Fruit fly (Drosophila melanogaster) whole organism: ENCODE results near the gene CG33339.

Source experiments
- CG8478 ChIP-seq: fragments of >200 bp; optimal IDR thresholded peaks from 2 replicates; lab custom pipeline; 2018; ENCODE audit warnings: inconsistent platforms
- Dll ChIP-seq: fragments of >200 bp; optimal IDR thresholded peaks from 2 replicates; lab custom pipeline; 2017
- EcR ChIP-seq, 2 experiments: fragments of >200 bp; optimal IDR thresholded peaks; 2 replicates each; lab custom pipeline; 2017; ENCODE audit warnings: missing biosample characterization in 2 of 2, missing genetic modification characterization in 2 of 2, missing genetic modification reagents in 2 of 2
- pan ChIP-seq: fragments of >200 bp; optimal IDR thresholded peaks from 2 replicates; lab custom pipeline; 2017
- psq ChIP-seq: fragments of >200 bp; optimal IDR thresholded peaks from 2 replicates; lab custom pipeline; 2017
- usp ChIP-seq: fragments of >200 bp; optimal IDR thresholded peaks from 2 replicates; lab custom pipeline; 2017; ENCODE audit warnings: missing biosample characterization, missing genetic modification characterization, mixed read lengths

CG33339 gene

DNA sequence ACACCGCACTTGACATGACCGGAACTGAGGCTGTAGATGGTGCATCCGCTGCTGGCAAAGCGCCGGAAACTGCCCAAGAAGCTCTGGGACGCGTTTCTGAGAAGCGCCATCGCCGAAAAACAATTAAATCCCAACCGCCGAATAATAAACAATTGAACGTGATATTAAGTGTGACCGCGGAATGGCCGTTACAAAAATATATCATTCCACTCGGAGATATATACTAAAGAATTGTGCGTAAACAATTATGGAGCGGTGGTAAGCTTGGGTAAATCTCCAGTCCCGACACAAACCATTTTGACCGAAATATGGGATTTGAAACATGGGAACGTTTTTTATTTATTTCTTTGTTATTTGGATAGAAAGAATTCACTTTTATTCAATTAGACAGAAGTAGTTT lies 1.7 kb upstream of the CG33339 start, which contains the start of gene CG18528:
Gene CG18528, minus strand, starts transcription at position 188 of the 400 bp plus-strand sequence.
- TF ChIP-seq EcR (GFP tag; optimal IDR thresholded peaks at IDR 0.05; lab: Kevin White, UChicago) (no peak), psq (lab: Kevin White, UChicago) (no peak), CG8478 (lab: Kevin White, UChicago) (no peak), pan (lab: Kevin White, UChicago) (no peak), Dll (lab: Kevin White, UChicago) (no peak)

DNA sequence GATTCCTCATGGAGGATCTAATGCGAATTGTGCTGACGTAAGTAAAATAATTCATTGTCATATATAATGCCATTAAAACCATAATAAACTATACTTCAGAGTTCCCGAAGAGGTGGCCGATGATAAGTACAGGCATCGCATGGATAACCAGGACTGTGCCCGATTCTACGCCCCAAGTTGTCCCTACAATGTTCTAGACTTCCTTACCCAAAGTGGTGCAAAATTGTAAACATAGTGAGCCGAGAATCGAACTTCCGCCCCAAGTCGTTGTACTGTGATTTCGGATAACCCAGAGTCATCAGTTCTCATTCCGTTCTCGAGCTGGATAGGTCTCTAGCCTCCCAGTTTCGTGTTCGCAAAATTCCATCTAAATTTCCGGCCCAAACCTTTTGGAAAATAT lies 1.2 kb downstream of the CG33339 start, which contains the start of gene CG33340:
Gene CG33340, plus strand, starts transcription at position 301 of the 400 bp plus-strand sequence.
- TF ChIP-seq CG8478 (lab: Kevin White, UChicago), result no peak

DNA sequence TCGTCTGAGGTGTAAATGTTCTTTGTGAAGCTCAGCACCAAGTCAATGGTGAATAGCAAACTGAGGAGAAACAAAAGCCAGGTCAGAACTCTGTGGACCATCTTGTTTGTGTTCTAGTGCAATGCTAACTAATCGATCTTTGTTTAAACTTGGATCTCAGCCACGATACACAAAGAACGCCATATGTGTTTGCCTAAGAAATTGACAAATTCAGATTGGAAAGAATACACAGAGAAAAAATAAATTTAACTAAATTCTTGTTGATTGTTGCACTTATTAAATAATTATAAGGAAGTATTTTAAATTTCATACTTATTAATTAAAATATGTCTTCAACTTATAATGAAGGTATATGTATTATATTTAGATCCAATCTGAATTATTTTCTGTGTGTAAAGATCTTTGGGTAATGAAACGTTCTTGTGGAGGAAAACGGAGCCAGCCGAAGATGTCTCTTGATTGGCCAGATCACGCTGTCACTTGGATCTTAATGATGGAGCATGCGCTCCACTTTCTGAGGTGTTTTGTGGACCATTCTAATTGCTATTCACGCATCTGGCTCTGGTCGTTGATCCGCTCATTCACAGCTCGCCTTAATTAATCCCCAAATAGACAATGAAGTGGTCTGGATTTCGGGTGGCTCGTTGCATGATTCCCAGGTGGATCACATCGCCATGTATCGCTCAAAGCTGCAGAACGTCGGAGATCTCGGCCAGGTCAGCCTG lies 3.4 kb downstream of the CG33339 start, which contains the start of the genes CG17784 and CG13613:
Gene CG17784, minus strand, starts transcription at position 101 of the 725 bp plus-strand sequence.
Gene CG13613, plus strand, starts transcription at position 675 of the 725 bp plus-strand sequence.
- no peak for TF ChIP-seq pan (lab: Kevin White, UChicago)
- TF ChIP-seq usp (GFP tag; lab: Kevin White, UChicago), result no peak
- TF ChIP-seq psq (lab: Kevin White, UChicago), result no peak
- no peak for TF ChIP-seq Dll (lab: Kevin White, UChicago)
- TF ChIP-seq EcR (GFP tag; optimal IDR thresholded peaks at IDR 0.05; lab: Kevin White, UChicago), result no peak
- TF ChIP-seq CG8478 (lab: Kevin White, UChicago), result no peak

DNA sequence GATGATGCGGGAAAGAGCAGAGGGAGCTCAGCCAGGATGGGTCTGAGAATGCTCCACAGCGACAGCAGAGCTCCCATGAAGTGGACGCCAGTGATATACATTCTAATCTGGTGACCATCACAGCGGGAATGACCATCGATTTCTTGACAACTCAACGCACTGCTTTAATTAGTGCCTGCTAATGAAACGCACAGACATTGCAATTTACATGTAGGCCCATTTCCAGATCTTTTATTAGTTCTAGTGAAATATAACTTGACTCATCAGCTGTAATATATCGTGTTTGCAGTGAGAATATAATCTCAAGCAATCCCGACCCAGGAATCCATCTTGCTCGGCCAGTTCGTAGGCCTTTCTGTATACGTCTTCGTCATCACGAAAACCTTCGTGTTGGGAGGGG lies 5.5 kb downstream of the CG33339 start, which contains the start of gene CG42811:
Gene CG42811, minus strand, starts transcription at position 101 of the 400 bp plus-strand sequence.
- no peak for TF ChIP-seq CG8478 (lab: Kevin White, UChicago)
- no peak for TF ChIP-seq EcR (GFP tag; optimal IDR thresholded peaks at IDR 0.05; lab: Kevin White, UChicago)
- no peak for TF ChIP-seq pan (lab: Kevin White, UChicago)
- TF ChIP-seq Dll (lab: Kevin White, UChicago), result no peak
- TF ChIP-seq psq (lab: Kevin White, UChicago), result no peak
- no peak for TF ChIP-seq usp (GFP tag; lab: Kevin White, UChicago)

DNA sequence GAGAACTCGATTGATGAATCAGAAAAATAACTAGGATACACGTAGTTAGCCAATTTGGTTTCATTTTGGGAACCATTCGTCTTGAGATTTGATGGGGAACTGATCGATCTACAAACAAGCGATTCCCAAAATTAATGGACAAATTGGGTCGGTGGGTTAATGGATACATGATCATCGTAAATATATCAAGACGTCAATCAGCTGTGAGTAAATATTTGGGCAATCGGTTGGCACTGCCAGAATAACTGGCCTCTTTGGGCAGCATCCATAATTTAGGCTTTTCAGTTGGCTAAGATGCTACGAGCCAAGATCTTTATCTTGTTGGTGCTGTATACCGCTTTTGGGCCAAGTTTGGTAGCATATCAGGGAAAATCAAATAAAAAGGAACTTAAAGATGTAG lies 6.4 kb downstream of the CG33339 start, which contains the start of the genes CG42812 and CG33341:
Gene CG42812, minus strand, starts transcription at position 101 of the 400 bp plus-strand sequence.
Gene CG33341, plus strand, starts transcription at position 295 of the 400 bp plus-strand sequence.
- TF ChIP-seq CG8478 (lab: Kevin White, UChicago) (no peak), usp (GFP tag; lab: Kevin White, UChicago) (no peak), psq (lab: Kevin White, UChicago) (no peak), Dll (lab: Kevin White, UChicago) (no peak), pan (lab: Kevin White, UChicago) (no peak), EcR (GFP tag; optimal IDR thresholded peaks at IDR 0.05; lab: Kevin White, UChicago) (no peak)

DNA sequence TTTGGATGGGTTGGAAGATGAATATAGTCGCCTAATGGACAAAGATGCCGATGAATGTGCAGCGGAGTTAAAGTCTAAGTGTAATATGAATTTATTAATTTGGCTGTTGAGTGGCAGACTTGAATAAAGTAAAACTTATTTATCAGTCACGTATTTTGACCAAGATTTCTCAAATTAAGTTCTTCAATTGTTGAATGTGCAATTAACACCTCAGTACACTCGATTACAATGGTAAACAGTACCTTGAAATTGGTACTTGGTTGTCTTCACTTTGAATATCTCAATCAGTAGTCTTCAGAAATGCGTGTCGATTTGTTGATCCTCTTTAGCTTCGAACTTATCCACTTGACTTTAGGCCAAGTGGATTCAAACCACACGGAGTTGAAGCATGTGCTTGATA lies 7.6 kb downstream of the CG33339 start, which contains the start of gene CG13614:
Gene CG13614, plus strand, starts transcription at position 301 of the 400 bp plus-strand sequence.
- TF ChIP-seq usp (GFP tag; lab: Kevin White, UChicago) (no peak), EcR (GFP tag; optimal IDR thresholded peaks at IDR 0.05; lab: Kevin White, UChicago) (no peak), pan (lab: Kevin White, UChicago) (no peak), Dll (lab: Kevin White, UChicago) (no peak), psq (lab: Kevin White, UChicago) (no peak)

DNA sequence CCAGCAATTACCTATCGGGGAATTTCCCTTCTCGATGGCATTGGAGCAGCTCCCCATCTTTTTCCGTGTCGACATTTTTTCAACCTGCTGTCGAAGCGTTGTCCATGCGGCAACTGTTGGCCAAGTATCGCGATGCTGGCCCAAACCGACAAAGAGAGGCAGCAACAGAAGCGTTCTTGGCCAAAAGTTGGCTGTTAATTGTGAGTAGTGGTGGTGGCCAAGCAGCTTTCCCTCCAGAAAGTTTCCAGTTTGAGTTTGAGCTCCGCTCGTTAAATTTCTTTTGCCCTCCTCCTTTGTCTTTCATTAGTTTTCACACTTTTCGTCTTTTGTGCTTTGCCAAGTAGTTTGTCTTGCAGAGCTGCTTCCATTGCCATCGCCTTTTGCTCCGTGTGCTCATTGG lies 11.0 kb downstream of the CG33339 start, which contains the start of gene CG17782:
Gene CG17782, minus strand, starts transcription at position 101 of the 400 bp plus-strand sequence.
- no peak for TF ChIP-seq EcR (GFP tag; optimal IDR thresholded peaks at IDR 0.05; lab: Kevin White, UChicago)
- TF ChIP-seq usp (GFP tag; lab: Kevin White, UChicago), result no peak
- no peak for TF ChIP-seq pan (lab: Kevin White, UChicago)
- no peak for TF ChIP-seq Dll (lab: Kevin White, UChicago)
- TF ChIP-seq psq (lab: Kevin White, UChicago), result no peak
- no peak for TF ChIP-seq CG8478 (lab: Kevin White, UChicago)

DNA sequence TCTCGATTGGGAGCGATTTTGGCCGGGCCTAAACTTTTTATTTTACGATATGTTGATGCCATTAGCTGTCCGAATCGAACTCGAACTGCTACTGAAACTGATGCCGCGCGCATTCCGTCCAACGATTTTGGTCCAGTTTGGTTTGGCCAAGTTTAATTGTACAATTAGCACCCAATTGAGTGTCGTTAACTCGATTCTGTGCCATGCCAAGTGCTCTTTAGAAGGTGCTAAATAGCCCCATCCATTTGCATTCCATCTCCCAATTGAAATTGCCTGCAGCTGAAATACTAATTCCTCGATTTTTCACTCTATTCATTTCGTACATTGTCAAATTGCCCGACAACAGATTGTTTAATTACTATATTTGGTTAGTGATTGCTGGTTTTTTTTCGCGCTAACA lies 13.9 kb downstream of the CG33339 start, which contains the start of gene CG17781:
Gene CG17781, minus strand, starts transcription at position 101 of the 400 bp plus-strand sequence.
- TF ChIP-seq CG8478 (lab: Kevin White, UChicago) (no peak), usp (GFP tag; lab: Kevin White, UChicago) (no peak), EcR (GFP tag; optimal IDR thresholded peaks at IDR 0.05; lab: Kevin White, UChicago) (no peak), pan (lab: Kevin White, UChicago) (no peak), Dll (lab: Kevin White, UChicago) (no peak), psq (lab: Kevin White, UChicago) (no peak)

DNA sequence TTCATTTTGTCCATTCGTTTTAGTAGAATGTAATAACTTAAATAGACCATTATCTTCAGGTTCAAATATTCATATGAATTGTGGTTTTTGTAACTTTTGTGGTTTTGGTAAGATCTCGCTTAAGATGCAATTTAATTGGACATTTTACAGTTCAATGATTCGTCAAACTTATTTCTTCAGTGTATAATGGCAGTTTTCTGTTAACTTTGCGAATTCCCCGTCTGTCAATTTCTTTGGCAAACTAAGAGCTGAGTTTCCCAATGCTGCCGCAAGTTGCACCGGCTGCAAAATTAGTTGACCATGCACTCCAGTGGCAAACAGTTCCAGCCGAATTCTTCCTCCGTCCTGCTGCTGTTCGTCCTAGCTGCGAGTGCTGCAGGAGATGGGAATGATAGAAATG lies 14.9 kb downstream of the CG33339 start, which contains the start of gene CG33342:
Gene CG33342, plus strand, starts transcription at position 301 of the 400 bp plus-strand sequence.
- TF ChIP-seq CG8478 (lab: Kevin White, UChicago), result no peak
- no peak for TF ChIP-seq psq (lab: Kevin White, UChicago)
- no peak for TF ChIP-seq EcR (GFP tag; optimal IDR thresholded peaks at IDR 0.05; lab: Kevin White, UChicago)
- TF ChIP-seq usp (GFP tag; lab: Kevin White, UChicago), result no peak
- no peak for TF ChIP-seq Dll (lab: Kevin White, UChicago)
- no peak for TF ChIP-seq pan (lab: Kevin White, UChicago)

DNA sequence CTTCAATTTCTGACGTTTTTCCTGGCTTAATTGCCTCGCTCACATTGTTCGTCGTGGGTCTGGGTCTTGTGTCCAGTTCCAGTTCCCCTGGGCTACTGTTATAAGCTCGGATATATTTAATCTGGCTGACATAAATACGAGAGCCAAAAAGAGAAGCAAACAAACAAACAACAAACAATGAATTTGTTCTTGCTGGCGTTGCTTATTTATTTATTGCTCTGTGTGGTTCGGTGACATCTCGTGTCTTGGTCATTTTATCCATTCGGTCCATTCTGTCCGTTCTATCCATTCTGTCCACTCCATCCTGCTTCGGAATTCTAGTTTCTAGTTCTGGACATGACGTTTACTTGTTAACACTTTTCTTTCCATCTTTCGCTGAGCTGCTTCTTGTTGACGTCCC lies 23.3 kb downstream of the CG33339 start, which contains the start of gene CG17780:
Gene CG17780, minus strand, starts transcription at position 101 of the 400 bp plus-strand sequence.
- TF ChIP-seq psq (lab: Kevin White, UChicago), result no peak
- no peak for TF ChIP-seq EcR (GFP tag; optimal IDR thresholded peaks at IDR 0.05; lab: Kevin White, UChicago)
- TF ChIP-seq Dll (lab: Kevin White, UChicago), result no peak
- TF ChIP-seq CG8478 (lab: Kevin White, UChicago), result no peak
- no peak for TF ChIP-seq usp (GFP tag; lab: Kevin White, UChicago)
- TF ChIP-seq pan (lab: Kevin White, UChicago), result no peak

DNA sequence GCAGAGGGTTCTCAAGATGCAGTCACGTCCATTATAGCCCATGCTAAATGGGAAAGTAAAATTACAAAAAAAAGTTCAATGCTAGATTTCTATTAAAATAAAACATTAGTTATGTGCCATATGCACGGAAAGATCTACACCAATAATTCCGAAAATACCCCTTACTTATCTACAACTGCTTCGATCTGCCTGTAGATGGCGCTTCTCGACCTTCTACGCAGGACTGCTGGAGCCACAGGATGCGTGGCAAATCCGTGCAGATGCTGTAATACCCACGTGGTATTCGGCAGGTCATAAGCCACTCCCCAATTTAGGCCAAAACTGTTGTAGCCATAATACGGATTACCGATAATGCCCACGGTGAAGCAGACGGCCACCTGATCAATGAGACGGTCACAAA lies 24.8 kb downstream of the CG33339 start:
- no peak for TF ChIP-seq psq (lab: Kevin White, UChicago)
- TF ChIP-seq Dll (lab: Kevin White, UChicago), result no peak
- TF ChIP-seq pan (lab: Kevin White, UChicago), result no peak
- no peak for TF ChIP-seq EcR (GFP tag; optimal IDR thresholded peaks at IDR 0.05; lab: Kevin White, UChicago)
- TF ChIP-seq CG8478 (lab: Kevin White, UChicago), result no peak
- no peak for TF ChIP-seq usp (GFP tag; lab: Kevin White, UChicago)
